Comparison of ENCODE assay signal across 2 fruit fly cellular contexts in genomic region chr3R:15927172-15927571, dm6.
TF ChIP-seq lines count a peak whose summit lies in the region.

No protein-coding gene starts in this region.

TF ChIP-seq in whole organism, embryonic, 481 proteins besides CTCF, POLR2A, EP300 and RAD21 (continued from another document and continues in another):
- TF ChIP-seq CG17186 (GFP tag; optimal IDR thresholded peaks at IDR 0.05; lab: Kevin White, UChicago), result no peak
- TF ChIP-seq CG3847 (GFP tag; IDR thresholded peaks at IDR 0.05; lab: Robert Waterston, UW), result 0 out of 2 replicates have a peak, but pooled peaks have one; percentile 28
- TF ChIP-seq pfk (GFP tag; optimal IDR thresholded peaks at IDR 0.05; lab: Kevin White, UChicago), result no peak
- TF ChIP-seq gcm2 (GFP tag; optimal IDR thresholded peaks at IDR 0.05; lab: Kevin White, UChicago), result no peak
- no peak for TF ChIP-seq CG7745 (tag; optimal IDR thresholded peaks at IDR 0.05; lab: Kevin White, UChicago)
- TF ChIP-seq CG14050 (GFP tag; IDR thresholded peaks at IDR 0.05; lab: Robert Waterston, UW), result peak; percentile 19; the same call in 1 of the 3 replicates
- no peak for TF ChIP-seq ATbp (GFP tag; optimal IDR thresholded peaks at IDR 0.05; lab: Kevin White, UChicago)
- no peak for TF ChIP-seq toy (GFP tag; IDR thresholded peaks at IDR 0.05; lab: Robert Waterston, UW)
- TF ChIP-seq CG4424 (GFP tag; optimal IDR thresholded peaks at IDR 0.05; lab: Kevin White, UChicago), result peak; percentile 5
- TF ChIP-seq H15 (GFP tag; IDR thresholded peaks at IDR 0.05; lab: Robert Waterston, UW), result no peak
- TF ChIP-seq Blimp-1 (GFP tag; optimal IDR thresholded peaks at IDR 0.05; lab: Kevin White, UChicago), result peak; percentile 43
- TF ChIP-seq maf-S (GFP tag; optimal IDR thresholded peaks at IDR 0.05; lab: Kevin White, UChicago), result no peak
- TF ChIP-seq CG34422 (GFP tag; IDR thresholded peaks at IDR 0.05; lab: Robert Waterston, UW), result no peak
- TF ChIP-seq zf30C (GFP tag; optimal IDR thresholded peaks at IDR 0.05; lab: Kevin White, UChicago), result no peak
- no peak for TF ChIP-seq CG2875 (GFP tag; optimal IDR thresholded peaks at IDR 0.05; lab: Kevin White, UChicago)
- peak; percentile 1 for TF ChIP-seq Nf-YC (tag; optimal IDR thresholded peaks at IDR 0.05; lab: Kevin White, UChicago)
- no peak for TF ChIP-seq CG8281 (tag; optimal IDR thresholded peaks at IDR 0.05; lab: Kevin White, UChicago)
- TF ChIP-seq HLH4C (GFP tag; IDR thresholded peaks at IDR 0.05; lab: Robert Waterston, UW; ENCODE audit: partially characterized antibody), result no peak
- peak; percentile 50; the same call in 2 of the 3 replicates for TF ChIP-seq Aef1 (GFP tag; IDR thresholded peaks at IDR 0.05; lab: Robert Waterston, UW)
- no peak for TF ChIP-seq en (GFP tag; optimal IDR thresholded peaks at IDR 0.05; lab: Kevin White, UChicago)
- peak; percentile 49 for TF ChIP-seq PHDP (tag; optimal IDR thresholded peaks at IDR 0.05; lab: Kevin White, UChicago)
- TF ChIP-seq gsb-n (tag; optimal IDR thresholded peaks at IDR 0.05; lab: Kevin White, UChicago), result no peak
- TF ChIP-seq Eip74EF (GFP tag; optimal IDR thresholded peaks at IDR 0.05; lab: Kevin White, UChicago), result peak in 1 of 2 experiments; percentile 6
- TF ChIP-seq CG15514 (GFP tag; optimal IDR thresholded peaks at IDR 0.05; lab: Kevin White, UChicago), result peak; percentile 9
- TF ChIP-seq CG6791 (GFP tag; IDR thresholded peaks at IDR 0.05; lab: Robert Waterston, UW; ENCODE audit: partially characterized antibody), result no peak
- peak; percentile 23; the same call in 1 of the 3 replicates for TF ChIP-seq zfh1 (GFP tag; IDR thresholded peaks at IDR 0.05; lab: Robert Waterston, UW)
- peak; percentile 14 for TF ChIP-seq cwo (GFP tag; optimal IDR thresholded peaks at IDR 0.05; lab: Kevin White, UChicago)
- no peak for TF ChIP-seq fru (optimal IDR thresholded peaks at IDR 0.05; lab: Kevin White, UChicago)
- no peak for TF ChIP-seq ewg (GFP tag; optimal IDR thresholded peaks at IDR 0.05; lab: Kevin White, UChicago)
- no peak for TF ChIP-seq CG15696 (tag; optimal IDR thresholded peaks at IDR 0.05; lab: Kevin White, UChicago)
- TF ChIP-seq Hsf (GFP tag; optimal IDR thresholded peaks at IDR 0.05; lab: Kevin White, UChicago), result no peak
- TF ChIP-seq chn (GFP tag; optimal IDR thresholded peaks at IDR 0.05; lab: Kevin White, UChicago), result no peak
- peak; percentile 23 for TF ChIP-seq CG12659 (GFP tag; optimal IDR thresholded peaks at IDR 0.05; lab: Kevin White, UChicago)
- TF ChIP-seq bcd (GFP tag; optimal IDR thresholded peaks at IDR 0.05; lab: Kevin White, UChicago), result no peak
- peak; percentile 8 for TF ChIP-seq CG8388 (GFP tag; optimal IDR thresholded peaks at IDR 0.05; lab: Kevin White, UChicago)
- no peak for TF ChIP-seq repo (GFP tag; optimal IDR thresholded peaks at IDR 0.05; lab: Kevin White, UChicago)
- no peak for TF ChIP-seq CG32772 (GFP tag; IDR thresholded peaks at IDR 0.05; lab: Robert Waterston, UW)
- TF ChIP-seq Sox100B (GFP tag; optimal IDR thresholded peaks at IDR 0.05; lab: Kevin White, UChicago), result no peak
- no peak for TF ChIP-seq B-H1 (GFP tag; IDR thresholded peaks at IDR 0.05; lab: Robert Waterston, UW)
- peak; percentile 7 to 28 for TF ChIP-seq bsh (GFP tag; optimal IDR thresholded peaks at IDR 0.05; lab: Kevin White, UChicago)
- TF ChIP-seq Hr78 (GFP tag; optimal IDR thresholded peaks at IDR 0.05; lab: Kevin White, UChicago), result no peak
- TF ChIP-seq CG4360 (GFP tag; IDR thresholded peaks at IDR 0.05; lab: Robert Waterston, UW), result no peak
- peak; percentile 54; the same call in 1 of the 2 replicates for TF ChIP-seq Oaz (GFP tag; IDR thresholded peaks at IDR 0.05; lab: Robert Waterston, UW)
- TF ChIP-seq CG1603 (tag; optimal IDR thresholded peaks at IDR 0.05; lab: Kevin White, UChicago), result peak; percentile 31
- no peak for TF ChIP-seq sna (GFP tag; IDR thresholded peaks at IDR 0.05; lab: Robert Waterston, UW; ENCODE audit: partially characterized antibody)
- no peak for TF ChIP-seq CG31388 (GFP tag; optimal IDR thresholded peaks at IDR 0.05; lab: Kevin White, UChicago)
- no peak for TF ChIP-seq ems (GFP tag; optimal IDR thresholded peaks at IDR 0.05; lab: Kevin White, UChicago)
- no peak for TF ChIP-seq inv (GFP tag; IDR thresholded peaks at IDR 0.05; lab: Robert Waterston, UW; ENCODE audit: partially characterized antibody)
- no peak for TF ChIP-seq Chrac-16 (GFP tag; optimal IDR thresholded peaks at IDR 0.05; lab: Kevin White, UChicago)
- TF ChIP-seq Abd-B (GFP tag; optimal IDR thresholded peaks at IDR 0.05; lab: Kevin White, UChicago), result peak; percentile 9
- peak; percentile 61 for TF ChIP-seq dmrt99B (tag; optimal IDR thresholded peaks at IDR 0.05; lab: Kevin White, UChicago)
- peak; percentile 38; the same call in 1 of the 2 replicates for TF ChIP-seq CG31441 (GFP tag; IDR thresholded peaks at IDR 0.05; lab: Robert Waterston, UW)
- TF ChIP-seq Med (GFP tag; lab: Kevin White, UChicago), result peak; percentile 92
- TF ChIP-seq Ada2b (GFP tag; IDR thresholded peaks at IDR 0.05; lab: Robert Waterston, UW), result peak; percentile 34; the same call in 1 of the 2 replicates
- no peak for TF ChIP-seq CG2116 (GFP tag; optimal IDR thresholded peaks at IDR 0.05; lab: Kevin White, UChicago)
- TF ChIP-seq NFAT (GFP tag; IDR thresholded peaks at IDR 0.05; lab: Robert Waterston, UW), result no peak
- TF ChIP-seq az2 (GFP tag; optimal IDR thresholded peaks at IDR 0.05; lab: Kevin White, UChicago), result peak; percentile 25
- 0 out of 3 replicates have a peak, but pooled peaks have one; percentile 14 for TF ChIP-seq C15 (GFP tag; IDR thresholded peaks at IDR 0.05; lab: Robert Waterston, UW)
- TF ChIP-seq Bteb2 (GFP tag; optimal IDR thresholded peaks at IDR 0.05; lab: Kevin White, UChicago), result no peak
- TF ChIP-seq Max (GFP tag; optimal IDR thresholded peaks at IDR 0.05; lab: Kevin White, UChicago), result no peak
- peak; percentile 30 for TF ChIP-seq ind (GFP tag; optimal IDR thresholded peaks at IDR 0.05; lab: Kevin White, UChicago)
- no peak for TF ChIP-seq BEAF-32 (GFP tag; optimal IDR thresholded peaks at IDR 0.05; lab: Kevin White, UChicago)
- no peak for TF ChIP-seq CG12236 (GFP tag; optimal IDR thresholded peaks at IDR 0.05; lab: Kevin White, UChicago)
- no peak for TF ChIP-seq crp (GFP tag; optimal IDR thresholded peaks at IDR 0.05; lab: Kevin White, UChicago)
- TF ChIP-seq Xbp1 (GFP tag; optimal IDR thresholded peaks at IDR 0.05; lab: Kevin White, UChicago), result peak; percentile 32
- TF ChIP-seq Oli (tag; optimal IDR thresholded peaks at IDR 0.05; lab: Kevin White, UChicago), result peak; percentile 59

TF ChIP-seq in whole organism, prepupa, 60 proteins besides CTCF, POLR2A, EP300 and RAD21 (continued from another document):
- TF ChIP-seq CG15336 (GFP tag; IDR thresholded peaks at IDR 0.05; lab: Robert Waterston, UW) (peak; percentile 85), CG8119 (GFP tag; IDR thresholded peaks at IDR 0.05; lab: Robert Waterston, UW) (peak; percentile 89), Smox (GFP tag; optimal IDR thresholded peaks at IDR 0.05; lab: Kevin White, UChicago) (no peak), CG11294 (GFP tag; IDR thresholded peaks at IDR 0.05; lab: Robert Waterston, UW) (peak; percentile 39; the same call in 1 of the 2 replicates), Sox14 (GFP tag; optimal IDR thresholded peaks at IDR 0.05; lab: Kevin White, UChicago) (no peak), Blimp-1 (GFP tag; optimal IDR thresholded peaks at IDR 0.05; lab: Kevin White, UChicago) (no peak), CG34406 (GFP tag; optimal IDR thresholded peaks at IDR 0.05; lab: Kevin White, UChicago) (no peak), pdm3 (GFP tag; optimal IDR thresholded peaks at IDR 0.05; lab: Kevin White, UChicago) (peak; percentile 51), CG11902 (GFP tag; optimal IDR thresholded peaks at IDR 0.05; lab: Kevin White, UChicago) (no peak)
